Worm (Caenorhabditis elegans) whole organism, late embryonic: Measurements from ENCODE around the gene rrp-8.

Experiments
- C08G9.2 ChIP-seq: sonication (generic microtip); optimal IDR thresholded peaks from 2 replicates; lab custom pipeline; 2016; ENCODE audit warnings: mild to moderate bottlenecking, missing genetic modification characterization, moderate library complexity, missing compliant biosample characterization
- C38D4.7 ChIP-seq: fragments of 200-800 bp; sonication (Bioruptor generic); optimal IDR thresholded peaks from 2 replicates; lab custom pipeline; 2018; ENCODE audit warnings: mild to moderate bottlenecking, missing genetic modification characterization, moderate library complexity, missing compliant biosample characterization
- F13H6.1 ChIP-seq: sonication (generic microtip); optimal IDR thresholded peaks from 2 replicates; lab custom pipeline; 2016; ENCODE audit warnings: missing genetic modification characterization, missing compliant biosample characterization
- K02D7.2 ChIP-seq: sonication (generic microtip); optimal IDR thresholded peaks from 2 replicates; lab custom pipeline; 2017; ENCODE audit warnings: mild to moderate bottlenecking, missing genetic modification characterization, missing compliant biosample characterization
- K09A11.1 ChIP-seq: sonication (generic microtip); optimal IDR thresholded peaks from 2 replicates; lab custom pipeline; 2017; ENCODE audit warnings: antibody characterized with exemption, mild to moderate bottlenecking, missing genetic modification characterization, missing compliant biosample characterization; ENCODE audit not compliant: insufficient read depth
- ahr-1 ChIP-seq: sonication (generic microtip); optimal IDR thresholded peaks from 2 replicates; lab custom pipeline; 2016; ENCODE audit warnings: missing genetic modification characterization, missing compliant biosample characterization
- ceh-19 ChIP-seq: fragments of 200-800 bp; sonication (Bioruptor generic); optimal IDR thresholded peaks from 2 replicates; lab custom pipeline; 2018; ENCODE audit warnings: mild to moderate bottlenecking, missing genetic modification characterization, missing compliant biosample characterization
- ceh-2 ChIP-seq: sonication (generic microtip); optimal IDR thresholded peaks from 2 replicates; lab custom pipeline; 2016; ENCODE audit warnings: missing genotype, missing genetic modification characterization, missing compliant biosample characterization
- ceh-24 ChIP-seq: sonication (generic microtip); optimal IDR thresholded peaks from 2 replicates; lab custom pipeline; 2016; ENCODE audit warnings: mild to moderate bottlenecking, missing genetic modification characterization, missing compliant biosample characterization
- ceh-34 ChIP-seq: sonication (generic microtip); optimal IDR thresholded peaks from 2 replicates; lab custom pipeline; 2016; ENCODE audit warnings: mild to moderate bottlenecking, missing genetic modification characterization, missing compliant biosample characterization
- ceh-45 ChIP-seq: fragments of 200-800 bp; sonication (Bioruptor generic); IDR thresholded peaks from 2 replicates; pipeline ENCODE4 v1.3.6; 2022; ENCODE audit warnings: missing genetic modification reagents, missing genetic modification characterization, missing compliant biosample characterization
- ceh-6 ChIP-seq: fragments of 200-800 bp; sonication (Bioruptor generic); optimal IDR thresholded peaks from 2 replicates; lab custom pipeline; 2018; ENCODE audit warnings: mild to moderate bottlenecking, missing genetic modification characterization, missing compliant biosample characterization
- dmd-4 ChIP-seq: sonication (generic microtip); optimal IDR thresholded peaks from 2 replicates; lab custom pipeline; 2016; ENCODE audit warnings: borderline replicate concordance, missing genetic modification characterization, missing compliant biosample characterization
- dve-1 ChIP-seq: sonication (generic microtip); optimal IDR thresholded peaks from 2 replicates; lab custom pipeline; 2017; ENCODE audit warnings: antibody characterized with exemption, mild to moderate bottlenecking, missing genetic modification characterization, missing compliant biosample characterization
- elt-2 ChIP-seq: sonication (generic microtip); optimal IDR thresholded peaks from 2 replicates; lab custom pipeline; 2016; ENCODE audit warnings: missing genetic modification reagents, missing genetic modification characterization, missing compliant biosample characterization
- elt-4 ChIP-seq: sonication (generic microtip); optimal IDR thresholded peaks from 2 replicates; lab custom pipeline; 2016; ENCODE audit warnings: missing genetic modification characterization, missing compliant biosample characterization
- ets-4 ChIP-seq: sonication (generic microtip); optimal IDR thresholded peaks from 2 replicates; lab custom pipeline; 2016; ENCODE audit warnings: missing genetic modification characterization, missing compliant biosample characterization
- eyg-1 ChIP-seq: sonication (generic microtip); optimal IDR thresholded peaks from 2 replicates; lab custom pipeline; 2016; ENCODE audit warnings: missing genotype, missing genetic modification characterization, missing compliant biosample characterization
- fax-1 ChIP-seq: sonication (generic microtip); optimal IDR thresholded peaks from 2 replicates; lab custom pipeline; 2016; ENCODE audit warnings: missing genotype, missing genetic modification characterization, missing compliant biosample characterization
- fkh-6 ChIP-seq: sonication (generic microtip); optimal IDR thresholded peaks from 2 replicates; lab custom pipeline; 2016; ENCODE audit warnings: missing genetic modification characterization, missing compliant biosample characterization
- hlh-13 ChIP-seq: fragments of 200-800 bp; sonication (Bioruptor generic); optimal IDR thresholded peaks from 2 replicates; lab custom pipeline; 2018; ENCODE audit warnings: mild to moderate bottlenecking, missing genetic modification characterization, missing compliant biosample characterization
- hlh-15 ChIP-seq: sonication (generic microtip); optimal IDR thresholded peaks from 2 replicates; lab custom pipeline; 2016; ENCODE audit warnings: missing genetic modification characterization, missing compliant biosample characterization
- hlh-6 ChIP-seq: sonication (generic microtip); optimal IDR thresholded peaks from 2 replicates; lab custom pipeline; 2016; ENCODE audit warnings: missing genotype, missing genetic modification characterization, missing compliant biosample characterization
- hlh-8 ChIP-seq: sonication (generic microtip); optimal IDR thresholded peaks from 2 replicates; lab custom pipeline; 2016; ENCODE audit warnings: missing genotype, missing genetic modification characterization, missing compliant biosample characterization
- lim-6 ChIP-seq: sonication (generic microtip); optimal IDR thresholded peaks from 2 replicates; lab custom pipeline; 2016; ENCODE audit warnings: missing genetic modification characterization, missing compliant biosample characterization
- lin-11 ChIP-seq: fragments of 200-800 bp; sonication (Bioruptor generic); optimal IDR thresholded peaks from 2 replicates; lab custom pipeline; 2018; ENCODE audit warnings: mild to moderate bottlenecking, missing genetic modification characterization, missing compliant biosample characterization
- madf-2 ChIP-seq: sonication (generic microtip); optimal IDR thresholded peaks from 2 replicates; lab custom pipeline; 2017; ENCODE audit warnings: missing genetic modification characterization, missing compliant biosample characterization
- mec-3 ChIP-seq: sonication (generic microtip); optimal IDR thresholded peaks from 2 replicates; lab custom pipeline; 2016; ENCODE audit warnings: borderline replicate concordance, missing genetic modification characterization, missing compliant biosample characterization
- nhr-232 ChIP-seq: sonication (generic microtip); optimal IDR thresholded peaks from 2 replicates; lab custom pipeline; 2016; ENCODE audit warnings: missing genetic modification characterization, missing compliant biosample characterization
- pag-3 ChIP-seq: sonication (generic microtip); optimal IDR thresholded peaks from 2 replicates; lab custom pipeline; 2016; ENCODE audit warnings: missing compliant biosample characterization, missing genetic modification characterization, borderline replicate concordance
- pax-1 ChIP-seq: fragments of 150-350 bp; optimal IDR thresholded peaks from 2 replicates; lab custom pipeline; 2014; ENCODE audit warnings: missing biosample characterization, missing genetic modification characterization
- pha-2 ChIP-seq: sonication (generic microtip); optimal IDR thresholded peaks from 2 replicates; lab custom pipeline; 2017; ENCODE audit warnings: mild to moderate bottlenecking, missing genetic modification characterization, missing compliant biosample characterization
- pqm-1 ChIP-seq: sonication (generic microtip); optimal IDR thresholded peaks from 2 replicates; lab custom pipeline; 2016; ENCODE audit warnings: missing genetic modification characterization, missing compliant biosample characterization
- pros-1 ChIP-seq: fragments of 150-350 bp; optimal IDR thresholded peaks from 2 replicates; lab custom pipeline; 2014; ENCODE audit warnings: missing biosample characterization, missing genetic modification reagents, missing genetic modification characterization
- ref-2 ChIP-seq: sonication (generic microtip); optimal IDR thresholded peaks from 2 replicates; lab custom pipeline; 2016; ENCODE audit warnings: missing genetic modification characterization, missing compliant biosample characterization
- rnt-1 ChIP-seq: sonication (generic microtip); optimal IDR thresholded peaks from 2 replicates; lab custom pipeline; 2016; ENCODE audit warnings: missing genetic modification characterization, missing compliant biosample characterization
- syd-9 ChIP-seq: sonication (generic microtip); optimal IDR thresholded peaks from 2 replicates; lab custom pipeline; 2016; ENCODE audit warnings: mild to moderate bottlenecking, missing genetic modification characterization, moderate library complexity, missing compliant biosample characterization
- tbx-2 ChIP-seq: sonication (generic microtip); optimal IDR thresholded peaks from 2 replicates; lab custom pipeline; 2016; ENCODE audit warnings: missing genetic modification characterization, missing compliant biosample characterization
- tbx-7 ChIP-seq: sonication (generic microtip); optimal IDR thresholded peaks from 2 replicates; lab custom pipeline; 2016; ENCODE audit warnings: missing genotype, missing genetic modification characterization, missing compliant biosample characterization
- ttx-3 ChIP-seq: sonication (generic microtip); optimal IDR thresholded peaks from 2 replicates; lab custom pipeline; 2016; ENCODE audit warnings: missing genetic modification reagents, missing genetic modification characterization, missing compliant biosample characterization
- unc-3 ChIP-seq, 2 experiments: fragments of 200-800 bp in 1 of 2; sonication (Bioruptor generic) in 1 of 2; sonication (generic microtip) in 1 of 2; conservative IDR thresholded peaks in 1 of 2; optimal IDR thresholded peaks in 1 of 2; 2 replicates each; pipeline versions ENCODE4 v1.3.6 to Lab custom; 2016 to 2022; ENCODE audit warnings: missing compliant biosample characterization in 2 of 2, missing genetic modification characterization in 2 of 2, missing genetic modification reagents in 1 of 2
- unc-86 ChIP-seq: sonication (generic microtip); optimal IDR thresholded peaks from 2 replicates; lab custom pipeline; 2016; ENCODE audit warnings: missing genetic modification characterization, missing compliant biosample characterization
- zip-5 ChIP-seq: sonication (generic microtip); optimal IDR thresholded peaks from 2 replicates; lab custom pipeline; 2016; ENCODE audit warnings: missing genetic modification characterization, missing compliant biosample characterization
- ztf-16 ChIP-seq: sonication (generic microtip); optimal IDR thresholded peaks from 2 replicates; lab custom pipeline; 2017; ENCODE audit warnings: missing genetic modification characterization, missing compliant biosample characterization

Gene rrp-8

ce11 chrIV:379605-380004 is 16.7 kb upstream of the rrp-8 start:
- TF ChIP-seq nhr-232 (tag; lab: Kevin White, UChicago), result no peak
- no peak for TF ChIP-seq F13H6.1 (tag; lab: Kevin White, UChicago)

ce11 chrIV:383135-383731 is 13.1 kb upstream of the rrp-8 start, which contains the start of gene spl-1:
TSS of gene spl-1 (minus strand) at chrIV:383185.
- TF ChIP-seq lin-11 (tag; lab: Kevin White, UChicago), result no peak
- TF ChIP-seq ceh-45 (GFP tag; lab: Robert Waterston, UW), result no peak
- TF ChIP-seq ttx-3, result no peak
- TF ChIP-seq dve-1 (tag; lab: Kevin White, UChicago), result no peak
- peak; percentile 49 for TF ChIP-seq elt-2 (tag; lab: Kevin White, UChicago)
- no peak for TF ChIP-seq pax-1 (tag; lab: Kevin White, UChicago)
- TF ChIP-seq pqm-1 (tag; lab: Kevin White, UChicago), result no peak
- TF ChIP-seq ahr-1 (tag; lab: Kevin White, UChicago), result no peak

DNA sequence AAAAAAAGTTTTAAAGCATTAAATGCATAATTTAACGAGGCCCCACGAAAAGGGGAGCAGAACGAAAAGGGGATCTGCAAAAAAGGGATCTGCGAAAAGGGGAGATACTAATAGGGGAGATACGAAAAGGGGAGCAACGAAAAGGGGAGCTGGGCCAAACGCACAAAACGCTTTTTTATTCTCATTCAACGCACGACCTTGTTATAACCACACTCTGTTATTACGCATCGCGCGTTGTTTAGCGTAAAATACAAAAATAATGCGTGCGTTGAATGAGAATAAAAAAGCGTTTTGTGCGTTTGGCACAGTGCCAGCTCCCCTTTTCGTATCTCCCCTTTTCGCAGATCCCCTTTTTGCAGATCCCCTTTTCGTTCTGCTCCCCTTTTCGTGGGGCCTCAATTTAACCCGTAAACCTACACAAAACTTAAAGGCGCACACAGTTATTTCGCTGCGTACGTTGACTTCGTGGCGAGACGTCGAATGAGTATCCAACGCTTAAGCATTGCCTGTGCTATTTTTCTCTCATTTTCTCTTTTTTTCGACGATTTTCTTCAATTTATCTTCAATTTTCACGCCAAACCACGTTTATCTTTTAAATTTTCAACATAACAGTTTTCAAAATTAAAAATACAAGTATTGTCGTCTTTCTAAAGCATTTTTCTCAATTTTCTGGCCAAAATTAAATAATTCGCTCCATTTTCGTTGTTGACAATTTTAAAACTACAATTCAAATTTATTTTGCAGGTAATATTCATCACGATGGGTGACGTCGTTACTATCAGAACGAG is 11.0 kb upstream of the rrp-8 start, which contains the start of gene rps-24:
TSS of gene rps-24 (plus strand) at position 738 of the 788 bp plus-strand sequence.
- peak; percentile 50 for TF ChIP-seq K02D7.2 (tag; lab: Kevin White, UChicago)
- TF ChIP-seq C38D4.7 (GFP tag; lab: Kevin White, UChicago), result peak; percentile 51
- TF ChIP-seq pha-2 (tag; lab: Kevin White, UChicago), result peak; percentile 33
- peak; percentile 86 for TF ChIP-seq hlh-6 (tag; lab: Kevin White, UChicago)
- TF ChIP-seq K09A11.1, result peak; percentile 17
- peak; percentile 22 for TF ChIP-seq pros-1
- TF ChIP-seq hlh-8 (tag; lab: Kevin White, UChicago), result peak; percentile 95
- TF ChIP-seq rnt-1, result peak; percentile 98
- peak; percentile 69 for TF ChIP-seq unc-3 (GFP tag; conservative IDR thresholded peaks at IDR 0.05; lab: Robert Waterston, UW)
- peak; percentile 81 for TF ChIP-seq unc-3 (tag; optimal IDR thresholded peaks at IDR 0.05; lab: Kevin White, UChicago)
- peak; percentile 93 for TF ChIP-seq dmd-4 (tag; lab: Kevin White, UChicago)
- peak; percentile 43 for TF ChIP-seq madf-2
- TF ChIP-seq ceh-34 (tag; lab: Kevin White, UChicago), result peak; percentile 97
- TF ChIP-seq ceh-24 (tag; lab: Kevin White, UChicago), result peak; percentile 31
- peak; percentile 48 for TF ChIP-seq ceh-6 (GFP tag; lab: Kevin White, UChicago)
- TF ChIP-seq syd-9 (tag; lab: Kevin White, UChicago), result peak; percentile 90
- TF ChIP-seq tbx-7 (tag; lab: Kevin White, UChicago), result peak; percentile 92
- peak; percentile 66 for TF ChIP-seq ttx-3
- peak; percentile 91 for TF ChIP-seq zip-5
- TF ChIP-seq unc-86 (tag; lab: Kevin White, UChicago), result peak; percentile 86
- TF ChIP-seq ref-2 (tag; lab: Kevin White, UChicago), result peak; percentile 97
- peak; percentile 96 for TF ChIP-seq F13H6.1 (tag; lab: Kevin White, UChicago)
- peak; percentile 75 for TF ChIP-seq hlh-15 (tag; lab: Kevin White, UChicago)
- peak; percentile 78 for TF ChIP-seq ztf-16 (tag; lab: Kevin White, UChicago)
- peak; percentile 86 for TF ChIP-seq fkh-6
- TF ChIP-seq ceh-45 (GFP tag; lab: Robert Waterston, UW), result peak; percentile 68
- peak; percentile 85 for TF ChIP-seq ceh-19
- peak; percentile 48 for TF ChIP-seq nhr-232 (tag; lab: Kevin White, UChicago)
- TF ChIP-seq pqm-1 (tag; lab: Kevin White, UChicago), result peak; percentile 97
- TF ChIP-seq ceh-2 (tag; lab: Kevin White, UChicago), result peak; percentile 98
- peak; percentile 70 for TF ChIP-seq eyg-1 (tag; lab: Kevin White, UChicago)
- TF ChIP-seq ahr-1 (tag; lab: Kevin White, UChicago), result peak; percentile 93
- peak; percentile 78 for TF ChIP-seq elt-2 (tag; lab: Kevin White, UChicago)
- peak; percentile 98 for TF ChIP-seq tbx-2 (tag; lab: Kevin White, UChicago)
- peak; percentile 98 for TF ChIP-seq mec-3 (tag; lab: Kevin White, UChicago)
- TF ChIP-seq pag-3 (tag; lab: Kevin White, UChicago), result peak; percentile 94
- TF ChIP-seq C08G9.2, result peak; percentile 96
- TF ChIP-seq elt-4 (tag; lab: Kevin White, UChicago), result peak; percentile 88
- peak; percentile 93 for TF ChIP-seq fax-1 (tag; lab: Kevin White, UChicago)
- TF ChIP-seq lim-6, result peak; percentile 97
- TF ChIP-seq hlh-13 (GFP tag; lab: Kevin White, UChicago), result peak; percentile 49
- peak; percentile 96 for TF ChIP-seq ets-4 (tag; lab: Kevin White, UChicago)
